Fruit fly (Drosophila melanogaster) whole organism, embryonic: ENCODE measurements around the gene woc.

Experiments used
- CG10462 ChIP-seq: fragments of 200-800 bp; sonication (Bioruptor generic); optimal IDR thresholded peaks from 2 replicates; lab custom pipeline; 2016; ENCODE audit warnings: missing biosample characterization, missing genetic modification characterization
- CG10979 ChIP-seq: fragments of 200-800 bp; sonication (Bioruptor generic); optimal IDR thresholded peaks from 2 replicates; lab custom pipeline; 2018; ENCODE audit warnings: missing biosample characterization, mild to moderate bottlenecking, missing genetic modification characterization, moderate library complexity
- CG11560 ChIP-seq: fragments of 200-800 bp; sonication (Bioruptor generic); IDR thresholded peaks from 3 replicates; pipeline ENCODE4 v1.3.6; 2022; ENCODE audit warnings: missing biosample characterization, missing genetic modification characterization
- CG11723 ChIP-seq: fragments of 200-800 bp; sonication (Bioruptor generic); optimal IDR thresholded peaks from 2 replicates; lab custom pipeline; 2017; ENCODE audit warnings: missing biosample characterization, mild to moderate bottlenecking, missing genetic modification characterization
- CG12071 ChIP-seq: fragments of 200-800 bp; sonication (Bioruptor generic); optimal IDR thresholded peaks from 3 replicates; lab custom pipeline; 2018; ENCODE audit warnings: missing biosample characterization, mild to moderate bottlenecking, missing genetic modification characterization
- CG12769 ChIP-seq: fragments of 200-800 bp; sonication (Bioruptor generic); optimal IDR thresholded peaks from 2 replicates; lab custom pipeline; 2019; ENCODE audit warnings: missing biosample characterization, mild to moderate bottlenecking, missing genetic modification characterization, moderate library complexity
- CG12942 ChIP-seq: fragments of 200-800 bp; sonication (Bioruptor generic); optimal IDR thresholded peaks from 3 replicates; lab custom pipeline; 2016; ENCODE audit warnings: missing biosample characterization, missing genetic modification characterization
- CG15514 ChIP-seq: fragments of 200-800 bp; sonication (Bioruptor generic); optimal IDR thresholded peaks from 3 replicates; lab custom pipeline; 2017; ENCODE audit warnings: missing biosample characterization, missing genetic modification characterization, mild to moderate bottlenecking, moderate library complexity, missing genetic modification reagents
- CG17385 ChIP-seq: fragments of 200-800 bp; sonication (Bioruptor generic); optimal IDR thresholded peaks from 3 replicates; lab custom pipeline; 2018; ENCODE audit warnings: missing biosample characterization, mild to moderate bottlenecking, missing genetic modification characterization
- CG4360 ChIP-seq: fragments of 200-800 bp; sonication (Bioruptor generic); IDR thresholded peaks from 2 replicates; pipeline ENCODE4 v1.3.6; 2022; ENCODE audit warnings: missing biosample characterization, missing genetic modification characterization
- CG4854 ChIP-seq: fragments of 200-800 bp; sonication (Bioruptor generic); optimal IDR thresholded peaks from 2 replicates; lab custom pipeline; 2016; ENCODE audit warnings: missing biosample characterization, missing genetic modification characterization, inconsistent platforms
- CG7271 ChIP-seq: fragments of 200-800 bp; sonication (Bioruptor generic); optimal IDR thresholded peaks from 2 replicates; lab custom pipeline; 2018; ENCODE audit warnings: missing biosample characterization, mild to moderate bottlenecking, missing genetic modification characterization, moderate library complexity
- Deaf1 ChIP-seq: fragments of 200-800 bp; optimal IDR thresholded peaks from 3 replicates; lab custom pipeline; 2019; ENCODE audit warnings: missing biosample characterization, mild to moderate bottlenecking, missing genetic modification characterization, moderate library complexity
- Drgx ChIP-seq: fragments of 200-800 bp; sonication (Bioruptor generic); IDR thresholded peaks from 2 replicates; pipeline ENCODE4 v1.3.6; 2022; ENCODE audit warnings: missing biosample characterization, missing genetic modification characterization
- H15 ChIP-seq: fragments of 200-800 bp; sonication (Bioruptor generic); IDR thresholded peaks from 3 replicates; pipeline ENCODE4 v1.3.6; 2022; ENCODE audit warnings: missing biosample characterization, missing genetic modification characterization
- MBD-R2 ChIP-seq: fragments of 200-800 bp; sonication (Bioruptor generic); IDR thresholded peaks from 2 replicates; pipeline ENCODE4 v1.3.6; 2022; ENCODE audit warnings: missing biosample characterization, missing genetic modification characterization
- Med ChIP-seq: fragments of 200-800 bp; sonication (Bioruptor generic); peaks from one replicate; lab custom pipeline; 2016; ENCODE audit warnings: missing biosample characterization, missing genetic modification characterization, mild to moderate bottlenecking, inconsistent platforms, moderate library complexity
- Pdp1 ChIP-seq, 2 experiments: fragments of 200-800 bp; sonication (Bioruptor generic); optimal IDR thresholded peaks; 3 replicates each; lab custom pipeline; 2016; ENCODE audit warnings: missing biosample characterization in 2 of 2, missing genetic modification characterization in 2 of 2, mild to moderate bottlenecking in 1 of 2, moderate library complexity in 1 of 2
- Sry-δ ChIP-seq: fragments of 200-800 bp; sonication (Bioruptor generic); optimal IDR thresholded peaks from 2 replicates; lab custom pipeline; 2016; ENCODE audit warnings: missing biosample characterization, missing genetic modification characterization
- Usf ChIP-seq: fragments of 200-800 bp; sonication (Bioruptor generic); optimal IDR thresholded peaks from 2 replicates; lab custom pipeline; 2017; ENCODE audit warnings: missing genotype, missing biosample characterization, missing genetic modification characterization
- cg ChIP-seq: fragments of 200-800 bp; sonication (Bioruptor generic); optimal IDR thresholded peaks from 3 replicates; lab custom pipeline; 2019; ENCODE audit warnings: missing biosample characterization, mild to moderate bottlenecking, missing genetic modification characterization, moderate library complexity
- chinmo ChIP-seq: fragments of 200-800 bp; sonication (Bioruptor generic); IDR thresholded peaks from 4 replicates; pipeline ENCODE4 v1.3.6; 2022; ENCODE audit warnings: missing biosample characterization, missing genetic modification characterization; ENCODE audit not compliant: partially characterized antibody
- ci ChIP-seq: fragments of 200-800 bp; sonication (Bioruptor generic); IDR thresholded peaks from 3 replicates; pipeline ENCODE4 v1.3.6; 2022; ENCODE audit warnings: missing biosample characterization, missing genetic modification characterization
- crol ChIP-seq: fragments of 200-800 bp; sonication (Bioruptor generic); IDR thresholded peaks from 2 replicates; pipeline ENCODE4 v1.3.6; 2022; ENCODE audit warnings: missing biosample characterization, missing genetic modification characterization
- dysf ChIP-seq: fragments of 200-800 bp; sonication (Bioruptor generic); IDR thresholded peaks from 3 replicates; pipeline ENCODE4 v1.3.6; 2022; ENCODE audit warnings: missing biosample characterization, missing genetic modification characterization
- exex ChIP-seq: fragments of 200-800 bp; sonication (Bioruptor generic); optimal IDR thresholded peaks from 4 replicates; lab custom pipeline; 2018; ENCODE audit warnings: missing biosample characterization, mild to moderate bottlenecking, missing genetic modification characterization, moderate library complexity
- fd64A ChIP-seq: fragments of 200-800 bp; sonication (Bioruptor generic); optimal IDR thresholded peaks from 3 replicates; lab custom pipeline; 2018; ENCODE audit warnings: missing biosample characterization, mild to moderate bottlenecking, missing genetic modification characterization
- gcm ChIP-seq: fragments of 200-800 bp; sonication (Bioruptor generic); optimal IDR thresholded peaks from 2 replicates; lab custom pipeline; 2019; ENCODE audit warnings: missing biosample characterization, mild to moderate bottlenecking, missing genetic modification characterization, moderate library complexity
- hkb ChIP-seq, 2 experiments: fragments of 200-800 bp in 1 of 2; fragments of >200 bp in 1 of 2; sonication (Bioruptor generic) in 1 of 2; IDR thresholded peaks in 1 of 2; optimal IDR thresholded peaks in 1 of 2; 2 replicates each; pipeline versions ENCODE4 v1.3.6 to Lab custom; 2017 to 2022; ENCODE audit warnings: missing biosample characterization in 1 of 2, missing genetic modification characterization in 1 of 2
- knrl ChIP-seq: fragments of 200-800 bp; sonication (Bioruptor generic); IDR thresholded peaks from 3 replicates; pipeline ENCODE4 v1.3.6; 2022; ENCODE audit warnings: missing biosample characterization, missing genetic modification characterization; ENCODE audit not compliant: partially characterized antibody
- mam ChIP-seq: fragments of 200-800 bp; sonication (Bioruptor generic); optimal IDR thresholded peaks from 3 replicates; lab custom pipeline; 2016; ENCODE audit warnings: missing biosample characterization, missing genetic modification characterization
- nom ChIP-seq: fragments of 200-800 bp; sonication (Bioruptor generic); optimal IDR thresholded peaks from 2 replicates; lab custom pipeline; 2017; ENCODE audit warnings: missing biosample characterization, missing genetic modification characterization, mild to moderate bottlenecking, moderate library complexity, missing genetic modification reagents
- otp ChIP-seq: fragments of 200-800 bp; sonication (Bioruptor generic); IDR thresholded peaks from 3 replicates; pipeline ENCODE4, ENCODE4 v1.3.6; 2022; ENCODE audit warnings: missing biosample characterization, missing genetic modification characterization
- phol ChIP-seq: fragments of 200-800 bp; sonication (Bioruptor generic); optimal IDR thresholded peaks from 3 replicates; lab custom pipeline; 2018; ENCODE audit warnings: missing biosample characterization, mild to moderate bottlenecking, missing genetic modification characterization, moderate library complexity
- prd ChIP-seq, 3 experiments: fragments of >200 bp in 2 of 3; fragments of 200-800 bp in 1 of 3; sonication (Bioruptor generic) in 1 of 3; optimal IDR thresholded peaks in 2 of 3; IDR thresholded peaks in 1 of 3; 2 replicates in 2 of 3; 3 replicates in 1 of 3; pipeline versions ENCODE4 v1.3.6 to Lab custom; 2017 to 2022; ENCODE audit warnings: missing biosample characterization in 1 of 3, missing genetic modification characterization in 1 of 3
- stwl ChIP-seq: fragments of 200-800 bp; sonication (Bioruptor generic); optimal IDR thresholded peaks from 3 replicates; lab custom pipeline; 2018; ENCODE audit warnings: missing biosample characterization, mild to moderate bottlenecking, missing genetic modification characterization, moderate library complexity
- sug ChIP-seq: fragments of 200-800 bp; optimal IDR thresholded peaks from 2 replicates; lab custom pipeline; 2019; ENCODE audit warnings: missing biosample characterization, mild to moderate bottlenecking, missing genetic modification characterization, moderate library complexity
- toy ChIP-seq: fragments of 200-800 bp; sonication (Bioruptor generic); IDR thresholded peaks from 2 replicates; pipeline ENCODE4 v1.3.6; 2022; ENCODE audit warnings: missing biosample characterization, missing genetic modification characterization
- trem ChIP-seq: fragments of 200-800 bp; optimal IDR thresholded peaks from 3 replicates; lab custom pipeline; 2019; ENCODE audit warnings: missing biosample characterization, mild to moderate bottlenecking, missing genetic modification characterization, moderate library complexity
- z ChIP-seq: fragments of 200-800 bp; sonication (Bioruptor generic); IDR thresholded peaks from 3 replicates; pipeline ENCODE4 v1.3.6; 2022; ENCODE audit warnings: missing biosample characterization, missing genetic modification characterization

Gene woc

DNA sequence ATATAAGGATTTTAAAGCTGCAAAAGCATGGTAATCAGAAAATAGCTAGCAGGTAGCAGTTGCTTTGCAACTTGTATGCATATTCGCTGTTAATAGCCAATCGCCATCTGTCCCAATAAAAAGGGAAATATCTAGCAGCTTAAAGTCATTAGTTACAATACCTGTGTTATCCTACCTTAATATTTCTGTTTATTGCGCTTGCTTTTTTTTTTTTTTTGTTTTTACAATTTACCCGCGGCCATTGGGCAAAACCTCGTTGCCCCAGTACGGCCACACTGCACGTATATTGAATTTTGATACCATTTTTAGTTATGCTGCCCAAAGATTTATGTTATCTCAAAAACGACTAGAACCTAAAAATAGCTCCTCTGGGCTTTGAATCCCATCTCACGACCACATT is 8.4 kb upstream of the woc start (continued):
- TF ChIP-seq knrl (no peak), trem (peak; percentile 41), stwl (tag; lab: Kevin White, UChicago) (no peak), CG11723 (no peak), crol (GFP tag; lab: Robert Waterston, UW) (no peak), CG11560 (tag; lab: Robert Waterston, UW) (no peak), exex (tag; lab: Kevin White, UChicago) (no peak), CG10979 (no peak), fd64A (no peak), phol (tag; lab: Kevin White, UChicago) (peak; percentile 31), toy (GFP tag; lab: Robert Waterston, UW) (no peak), Usf (no peak), dysf (GFP tag; lab: Robert Waterston, UW) (no peak), CG4854 (GFP tag; lab: Kevin White, UChicago) (no peak), H15 (GFP tag; lab: Robert Waterston, UW) (no peak), CG10462 (no peak), z (no peak), Sry-δ (GFP tag; lab: Kevin White, UChicago) (peak; percentile 8), CG7271 (tag; lab: Kevin White, UChicago) (no peak), otp (GFP tag; lab: Robert Waterston, UW) (no peak), CG15514 (peak; percentile 22), mam (GFP tag; lab: Kevin White, UChicago) (no peak), hkb (optimal IDR thresholded peaks at IDR 0.05; lab: Kevin White, UChicago) (no peak), hkb (GFP tag; IDR thresholded peaks at IDR 0.05; lab: Robert Waterston, UW) (no peak)

- TF ChIP-seq CG12942 (no peak), Med (peak; percentile 31), ci (GFP tag; lab: Robert Waterston, UW) (no peak), CG4360 (GFP tag; lab: Robert Waterston, UW) (peak; percentile 65), CG12769 (tag; lab: Kevin White, UChicago) (peak; percentile 15), Deaf1 (tag; lab: Kevin White, UChicago) (peak; percentile 62), sug (peak; percentile 17), gcm (GFP tag; lab: Kevin White, UChicago) (peak; percentile 18), cg (GFP tag; lab: Kevin White, UChicago) (peak; percentile 80), Drgx (GFP tag; lab: Robert Waterston, UW) (no peak), chinmo (0 out of 4 replicates have a peak, but pooled peaks have one; percentile 29), crol (GFP tag; lab: Robert Waterston, UW) (peak; percentile 56), Pdp1 (GFP tag; optimal IDR thresholded peaks at IDR 0.05; lab: Kevin White, UChicago) (peak in 1 of 2 experiments; percentile 68), prd (optimal IDR thresholded peaks at IDR 0.05; lab: Kevin White, UChicago) (no peak), prd (GFP tag; IDR thresholded peaks at IDR 0.05; lab: Robert Waterston, UW) (no peak), MBD-R2 (peak; percentile 5; the same call in 1 of the 2 replicates), CG17385 (GFP tag; lab: Kevin White, UChicago) (peak; percentile 25), nom (GFP tag; lab: Kevin White, UChicago) (peak; percentile 50), CG12071 (GFP tag; lab: Kevin White, UChicago) (no peak)
Measured at dm6 chr3R:27270379-27271266, 6.8 kb upstream of the woc start.
